Worm (Caenorhabditis elegans): Measurements from ENCODE around the gene txt-5.

Gene txt-5

ce11 chrV:7819585-7819984 is 17.3 kb downstream of the txt-5 start:
- TF ChIP-seq T22C8.4 (GFP tag; IDR thresholded peaks at IDR 0.05) (no peak), klf-2 (GFP tag; conservative IDR thresholded peaks at IDR 0.05) (no peak), cog-1 (tag; optimal IDR thresholded peaks at IDR 0.05) (no peak), med-1 (GFP tag; optimal IDR thresholded peaks at IDR 0.05; ENCODE audit: insufficient read depth) (no peak), flt-1 (GFP tag; IDR thresholded peaks at IDR 0.05) (no peak)

- TF ChIP-seq ref-1 (GFP tag; conservative IDR thresholded peaks at IDR 0.05) = no peak
- TF ChIP-seq T22C8.4 (GFP tag; IDR thresholded peaks at IDR 0.05) = no peak
- no peak for TF ChIP-seq ztf-23 (GFP tag; IDR thresholded peaks at IDR 0.05)
- no peak for TF ChIP-seq ztf-29 (GFP tag; IDR thresholded peaks at IDR 0.05)
- no peak for TF ChIP-seq cog-1 (tag; optimal IDR thresholded peaks at IDR 0.05)
- TF ChIP-seq klf-2 (GFP tag; conservative IDR thresholded peaks at IDR 0.05) = no peak
These were observed 20.4 kb downstream of the txt-5 start for ce11 chrV:7816486-7816885.

ce11 chrV:7814601-7815000 is 22.3 kb downstream of the txt-5 start, which contains the start of gene ZK742.6:
ZK742.6 (minus strand) TSS chrV:7814942.
- TF ChIP-seq med-1 (GFP tag; optimal IDR thresholded peaks at IDR 0.05; ENCODE audit: insufficient read depth) = no peak

ce11 chrV:7811758-7812157 is 25.2 kb downstream of the txt-5 start, which contains the start of gene ZK742.4:
ZK742.4 (minus strand) TSS chrV:7811792.
- no peak for TF ChIP-seq flt-1 (GFP tag; IDR thresholded peaks at IDR 0.05)
- TF ChIP-seq T22C8.4 (GFP tag; IDR thresholded peaks at IDR 0.05) = no peak
- no peak for TF ChIP-seq klf-2 (GFP tag; conservative IDR thresholded peaks at IDR 0.05)
- TF ChIP-seq med-1 (GFP tag; optimal IDR thresholded peaks at IDR 0.05; ENCODE audit: insufficient read depth) = no peak
- TF ChIP-seq cog-1 (tag; optimal IDR thresholded peaks at IDR 0.05) = no peak
- TF ChIP-seq ztf-23 (GFP tag; IDR thresholded peaks at IDR 0.05) = no peak
- TF ChIP-seq ref-1 (GFP tag; conservative IDR thresholded peaks at IDR 0.05) = no peak
- no peak for TF ChIP-seq ztf-29 (GFP tag; IDR thresholded peaks at IDR 0.05)
- no peak for TF ChIP-seq tab-1 (GFP tag; IDR thresholded peaks at IDR 0.05)

- TF ChIP-seq flt-1 (GFP tag; IDR thresholded peaks at IDR 0.05) = no peak
- no peak for TF ChIP-seq ztf-23 (GFP tag; IDR thresholded peaks at IDR 0.05)
- TF ChIP-seq klf-2 (GFP tag; conservative IDR thresholded peaks at IDR 0.05) = no peak
- no peak for TF ChIP-seq ref-1 (GFP tag; conservative IDR thresholded peaks at IDR 0.05)
- TF ChIP-seq med-1 (GFP tag; optimal IDR thresholded peaks at IDR 0.05; ENCODE audit: insufficient read depth) = no peak
- no peak for TF ChIP-seq ztf-29 (GFP tag; IDR thresholded peaks at IDR 0.05)
- TF ChIP-seq T22C8.4 (GFP tag; IDR thresholded peaks at IDR 0.05) = no peak
- TF ChIP-seq cog-1 (tag; optimal IDR thresholded peaks at IDR 0.05) = no peak
- no peak for TF ChIP-seq tab-1 (GFP tag; IDR thresholded peaks at IDR 0.05)
These were observed 26.3 kb downstream of the txt-5 start for ce11 chrV:7810591-7810990.

- TF ChIP-seq flt-1 (GFP tag; IDR thresholded peaks at IDR 0.05) (no peak), T22C8.4 (GFP tag; IDR thresholded peaks at IDR 0.05) (no peak), tab-1 (GFP tag; IDR thresholded peaks at IDR 0.05) (no peak), klf-2 (GFP tag; conservative IDR thresholded peaks at IDR 0.05) (no peak), ref-1 (GFP tag; conservative IDR thresholded peaks at IDR 0.05) (no peak), med-1 (GFP tag; optimal IDR thresholded peaks at IDR 0.05; ENCODE audit: insufficient read depth) (no peak), ztf-29 (GFP tag; IDR thresholded peaks at IDR 0.05) (no peak), ztf-23 (GFP tag; IDR thresholded peaks at IDR 0.05) (no peak), cog-1 (tag; optimal IDR thresholded peaks at IDR 0.05) (no peak)
These were observed 27.3 kb downstream of the txt-5 start, which contains the start of gene ZK742.3 for ce11 chrV:7809320-7810256. ZK742.3 (minus strand) TSS chrV:7809912.

- TF ChIP-seq med-1 (GFP tag; optimal IDR thresholded peaks at IDR 0.05; ENCODE audit: insufficient read depth) (no peak), flt-1 (GFP tag; IDR thresholded peaks at IDR 0.05) (no peak), klf-2 (GFP tag; conservative IDR thresholded peaks at IDR 0.05) (no peak), ztf-23 (GFP tag; IDR thresholded peaks at IDR 0.05) (no peak), cog-1 (tag; optimal IDR thresholded peaks at IDR 0.05) (no peak), T22C8.4 (GFP tag; IDR thresholded peaks at IDR 0.05) (no peak), tab-1 (GFP tag; IDR thresholded peaks at IDR 0.05) (no peak), ztf-29 (GFP tag; IDR thresholded peaks at IDR 0.05) (no peak), ref-1 (GFP tag; conservative IDR thresholded peaks at IDR 0.05) (no peak)
These were observed 28.5 kb downstream of the txt-5 start for ce11 chrV:7808444-7808843.

ce11 chrV:7806629-7807028 is 30.3 kb downstream of the txt-5 start:
- TF ChIP-seq flt-1 (GFP tag; IDR thresholded peaks at IDR 0.05) (no peak), T22C8.4 (GFP tag; IDR thresholded peaks at IDR 0.05) (no peak), cog-1 (tag; optimal IDR thresholded peaks at IDR 0.05) (no peak), ztf-29 (GFP tag; IDR thresholded peaks at IDR 0.05) (no peak), tab-1 (GFP tag; IDR thresholded peaks at IDR 0.05) (no peak), ztf-23 (GFP tag; IDR thresholded peaks at IDR 0.05) (no peak), ref-1 (GFP tag; conservative IDR thresholded peaks at IDR 0.05) (no peak), klf-2 (GFP tag; conservative IDR thresholded peaks at IDR 0.05) (no peak), med-1 (GFP tag; optimal IDR thresholded peaks at IDR 0.05; ENCODE audit: insufficient read depth) (no peak)

ce11 chrV:7804801-7805163 is 32.2 kb downstream of the txt-5 start, which contains the start of gene xpo-1:
xpo-1 (plus strand) TSS chrV:7805064.
- TF ChIP-seq cog-1 (tag; optimal IDR thresholded peaks at IDR 0.05) (no peak), flt-1 (GFP tag; IDR thresholded peaks at IDR 0.05) (0 out of 2 replicates have a peak, but pooled peaks have one; percentile 23)
